Worm (Caenorhabditis elegans): ENCODE results near the gene Y41D4B.11.

ce11 chrIV:1626342-1626855 lies 20.9 kb downstream of the Y41D4B.11 start, which contains the start of gene nhr-146:
- no peak for TF ChIP-seq dao-5 (tag; optimal IDR thresholded peaks at IDR 0.05)
- TF ChIP-seq him-1 (tag; optimal IDR thresholded peaks at IDR 0.05), result no peak
- TF ChIP-seq W03F9.2 (tag; optimal IDR thresholded peaks at IDR 0.05), result no peak

All from whole organism, L4/young adult.